Worm (Caenorhabditis elegans): Measurements from ENCODE around the gene clec-208.

clec-208 gene

DNA sequence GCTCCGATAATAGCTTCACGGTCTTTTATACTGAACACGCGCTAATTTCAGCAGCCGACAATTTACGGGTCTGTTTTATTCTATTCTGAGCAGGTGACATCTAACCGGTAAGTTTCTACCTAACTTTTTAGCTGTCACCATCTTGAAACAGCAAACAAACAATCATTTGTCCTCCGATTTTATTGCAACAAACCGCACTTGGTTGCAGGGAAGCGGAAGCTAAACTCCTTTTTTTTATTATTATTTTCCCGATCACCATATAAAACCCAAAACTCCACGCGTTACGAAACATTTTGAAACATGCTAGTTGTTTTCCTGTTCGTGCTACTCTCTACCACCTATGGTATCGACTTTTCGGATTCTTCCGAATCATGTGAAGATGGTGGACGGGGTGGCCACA is at the start of gene clec-208:
TSS of gene clec-208 (plus strand) at position 301 of the 400 bp plus-strand sequence.
- TF ChIP-seq bed-3 (GFP tag; optimal IDR thresholded peaks at IDR 0.05): no peak
- no peak for TF ChIP-seq zip-8 (tag; optimal IDR thresholded peaks at IDR 0.05)
- TF ChIP-seq ces-1 (GFP tag; optimal IDR thresholded peaks at IDR 0.05): no peak
- no peak for TF ChIP-seq snpc-4 (tag; optimal IDR thresholded peaks at IDR 0.05)
- TF ChIP-seq sem-2 (GFP tag; optimal IDR thresholded peaks at IDR 0.05): no peak
- TF ChIP-seq unc-39 (tag; optimal IDR thresholded peaks at IDR 0.05): no peak
- TF ChIP-seq ceh-43 (GFP tag; optimal IDR thresholded peaks at IDR 0.05): no peak
- no peak for TF ChIP-seq hlh-1 (tag; optimal IDR thresholded peaks at IDR 0.05)
- TF ChIP-seq nhr-237 (tag; optimal IDR thresholded peaks at IDR 0.05): no peak
- TF ChIP-seq elt-1 (tag; optimal IDR thresholded peaks at IDR 0.05; ENCODE audit: borderline replicate concordance, insufficient read depth): no peak
- TF ChIP-seq flh-1 (GFP tag; optimal IDR thresholded peaks at IDR 0.05): no peak
- no peak for TF ChIP-seq mab-5 (tag; optimal IDR thresholded peaks at IDR 0.05)
- no peak for TF ChIP-seq cnd-1 (tag; optimal IDR thresholded peaks at IDR 0.05)
- no peak for TF ChIP-seq nhr-28 (tag; optimal IDR thresholded peaks at IDR 0.05)
- no peak for TF ChIP-seq M03D4.4 (tag; optimal IDR thresholded peaks at IDR 0.05)
- no peak for TF ChIP-seq ztf-11 (tag; optimal IDR thresholded peaks at IDR 0.05)
- no peak for TF ChIP-seq drap-1 (GFP tag; optimal IDR thresholded peaks at IDR 0.05)
- no peak for TF ChIP-seq mep-1 (tag; optimal IDR thresholded peaks at IDR 0.05)
- TF ChIP-seq lsy-2 (tag; optimal IDR thresholded peaks at IDR 0.05): no peak

DNA sequence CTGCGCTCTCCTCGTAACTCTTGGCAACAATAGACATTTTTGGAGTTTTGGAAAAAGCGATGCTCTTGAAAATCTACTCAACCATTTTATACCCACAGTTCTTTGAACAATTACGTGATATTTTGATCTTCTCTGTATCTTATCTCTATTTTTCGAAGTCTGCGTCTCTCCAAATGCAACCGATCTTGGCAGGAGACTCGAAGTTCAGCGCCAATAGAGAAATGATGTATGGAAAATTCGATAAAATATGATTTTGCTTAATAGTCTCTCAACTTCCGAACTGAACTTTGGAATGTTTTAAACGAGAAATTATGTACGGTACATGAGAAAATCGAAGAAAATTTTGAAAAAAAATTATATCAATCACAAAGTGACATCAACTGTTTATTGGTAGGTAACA is 47.6 kb upstream of the clec-208 start, which contains the start of gene comt-4:
TSS of gene comt-4 (minus strand) at position 50 of the 400 bp plus-strand sequence.
- TF ChIP-seq ztf-11 (tag; optimal IDR thresholded peaks at IDR 0.05): no peak
- no peak for TF ChIP-seq lin-32 (GFP tag; optimal IDR thresholded peaks at IDR 0.05)
- TF ChIP-seq flh-1 (GFP tag; optimal IDR thresholded peaks at IDR 0.05): no peak
- no peak for TF ChIP-seq M03D4.4 (tag; optimal IDR thresholded peaks at IDR 0.05)
- no peak for TF ChIP-seq cnd-1 (tag; optimal IDR thresholded peaks at IDR 0.05)
- TF ChIP-seq ceh-83 (GFP tag; optimal IDR thresholded peaks at IDR 0.05): no peak
- TF ChIP-seq ces-1 (GFP tag; optimal IDR thresholded peaks at IDR 0.05): no peak
- TF ChIP-seq bed-3 (GFP tag; optimal IDR thresholded peaks at IDR 0.05): no peak

ce11 chrV:2050790-2051189 is 47.0 kb upstream of the clec-208 start:
- TF ChIP-seq flh-1 (GFP tag; optimal IDR thresholded peaks at IDR 0.05): no peak
- TF ChIP-seq ham-2 (GFP tag; optimal IDR thresholded peaks at IDR 0.05): no peak
- TF ChIP-seq blmp-1 (tag; optimal IDR thresholded peaks at IDR 0.05): no peak
- no peak for TF ChIP-seq nhr-12 (tag; optimal IDR thresholded peaks at IDR 0.05)
- TF ChIP-seq unc-120 (tag; optimal IDR thresholded peaks at IDR 0.05; ENCODE audit: poor library complexity, severe bottlenecking): no peak
- no peak for TF ChIP-seq hlh-1 (tag; optimal IDR thresholded peaks at IDR 0.05)
- no peak for TF ChIP-seq sem-2 (GFP tag; optimal IDR thresholded peaks at IDR 0.05)
- no peak for TF ChIP-seq unc-62 (GFP tag; optimal IDR thresholded peaks at IDR 0.05)
- TF ChIP-seq ceh-39 (tag; optimal IDR thresholded peaks at IDR 0.05): no peak
- no peak for TF ChIP-seq nhr-2 (tag; optimal IDR thresholded peaks at IDR 0.05)
- TF ChIP-seq nhr-237 (tag; optimal IDR thresholded peaks at IDR 0.05): no peak
- no peak for TF ChIP-seq mep-1 (tag; optimal IDR thresholded peaks at IDR 0.05)
- TF ChIP-seq lin-13 (tag; optimal IDR thresholded peaks at IDR 0.05): no peak
- TF ChIP-seq nhr-76 (tag; optimal IDR thresholded peaks at IDR 0.05): no peak
- TF ChIP-seq ztf-11 (tag; optimal IDR thresholded peaks at IDR 0.05): no peak
- TF ChIP-seq elt-1 (tag; optimal IDR thresholded peaks at IDR 0.05; ENCODE audit: borderline replicate concordance, insufficient read depth): no peak

- TF ChIP-seq cnd-1 (tag; optimal IDR thresholded peaks at IDR 0.05): no peak
- TF ChIP-seq sem-2 (GFP tag; optimal IDR thresholded peaks at IDR 0.05): no peak
- TF ChIP-seq mls-2 (tag; optimal IDR thresholded peaks at IDR 0.05): no peak
- TF ChIP-seq unc-120 (tag; optimal IDR thresholded peaks at IDR 0.05; ENCODE audit: poor library complexity, severe bottlenecking): no peak
- TF ChIP-seq tbx-8 (GFP tag; optimal IDR thresholded peaks at IDR 0.05): no peak
Measured at ce11 chrV:2051507-2051906, 46.2 kb upstream of the clec-208 start, which contains the start of gene Y40B10A.11. Y40B10A.11 (minus strand) TSS chrV:2051607.

ce11 chrV:2053509-2053908 is 44.2 kb upstream of the clec-208 start, which contains the start of gene comt-5:
comt-5 (minus strand) TSS chrV:2053609.
- TF ChIP-seq bed-3 (GFP tag; optimal IDR thresholded peaks at IDR 0.05): no peak
- no peak for TF ChIP-seq mab-5 (tag; optimal IDR thresholded peaks at IDR 0.05)
- TF ChIP-seq elt-3 (tag; optimal IDR thresholded peaks at IDR 0.05): no peak
- TF ChIP-seq snpc-4 (tag; optimal IDR thresholded peaks at IDR 0.05): no peak
- TF ChIP-seq nhr-2 (tag; optimal IDR thresholded peaks at IDR 0.05): no peak
- no peak for TF ChIP-seq nhr-237 (tag; optimal IDR thresholded peaks at IDR 0.05)
- no peak for TF ChIP-seq tbx-8 (GFP tag; optimal IDR thresholded peaks at IDR 0.05)
- no peak for TF ChIP-seq nhr-28 (tag; optimal IDR thresholded peaks at IDR 0.05)
- no peak for TF ChIP-seq ceh-83 (GFP tag; optimal IDR thresholded peaks at IDR 0.05)
- TF ChIP-seq mep-1 (tag; optimal IDR thresholded peaks at IDR 0.05): no peak
- no peak for TF ChIP-seq unc-120 (tag; optimal IDR thresholded peaks at IDR 0.05; ENCODE audit: poor library complexity, severe bottlenecking)
- no peak for TF ChIP-seq flh-1 (GFP tag; optimal IDR thresholded peaks at IDR 0.05)
- TF ChIP-seq drap-1 (GFP tag; optimal IDR thresholded peaks at IDR 0.05): no peak
- no peak for TF ChIP-seq mls-2 (tag; optimal IDR thresholded peaks at IDR 0.05)
- no peak for TF ChIP-seq pha-4 (tag; optimal IDR thresholded peaks at IDR 0.05)
- TF ChIP-seq ham-2 (GFP tag; optimal IDR thresholded peaks at IDR 0.05): no peak
- no peak for TF ChIP-seq unc-39 (tag; optimal IDR thresholded peaks at IDR 0.05)
- no peak for TF ChIP-seq unc-62 (GFP tag; optimal IDR thresholded peaks at IDR 0.05)
